Worm (Caenorhabditis elegans) whole organism, L3 larva: ENCODE data around the gene frpr-7.
"Not testable (repeated sequence)": the region's sequence is repeated elsewhere in the genome, so short reads cannot be mapped to it uniquely, and the experiment has no call there.

ENCODE experiments used
- R02D3.7 ChIP-seq: fragments of 150-350 bp; optimal IDR thresholded peaks from 2 replicates; lab custom pipeline; 2014; ENCODE audit warnings: missing biosample characterization, missing genetic modification characterization
- ZK546.5 ChIP-seq: sonication (generic microtip); optimal IDR thresholded peaks from 2 replicates; lab custom pipeline; 2017; ENCODE audit warnings: missing biosample characterization, missing genetic modification characterization
- aly-2 ChIP-seq: fragments of 150-350 bp; optimal IDR thresholded peaks from 2 replicates; lab custom pipeline; 2014; ENCODE audit warnings: missing biosample characterization, missing genetic modification characterization
- ama-1 ChIP-seq: fragments of 150-350 bp; optimal IDR thresholded peaks from 2 replicates; lab custom pipeline; 2018
- ceh-16 ChIP-seq: sonication (generic microtip); optimal IDR thresholded peaks from 2 replicates; lab custom pipeline; 2017; ENCODE audit warnings: missing biosample characterization, missing genetic modification characterization
- ceh-28 ChIP-seq: fragments of 150-350 bp; optimal IDR thresholded peaks from 2 replicates; lab custom pipeline; 2014; ENCODE audit warnings: missing biosample characterization, missing genetic modification reagents, missing genetic modification characterization
- ceh-82 ChIP-seq: fragments of 150-350 bp; optimal IDR thresholded peaks from 2 replicates; lab custom pipeline; 2014; ENCODE audit warnings: missing biosample characterization, missing genetic modification characterization
- ceh-9 ChIP-seq: sonication (generic microtip); optimal IDR thresholded peaks from 2 replicates; lab custom pipeline; 2018; ENCODE audit warnings: missing biosample characterization, missing genetic modification characterization
- daf-12 ChIP-seq: fragments of 150-350 bp; optimal IDR thresholded peaks from 2 replicates; lab custom pipeline; 2014; ENCODE audit warnings: missing biosample characterization, missing genetic modification reagents, missing genetic modification characterization
- egl-27 ChIP-seq: sonication (generic microtip); optimal IDR thresholded peaks from 4 replicates; lab custom pipeline; 2017; ENCODE audit warnings: missing biosample characterization, missing genetic modification reagents, missing genetic modification characterization
- egl-5 ChIP-seq: fragments of 150-350 bp; optimal IDR thresholded peaks from 2 replicates; lab custom pipeline; 2017; ENCODE audit warnings: missing biosample characterization, missing genetic modification reagents, missing genetic modification characterization, inconsistent platforms
- elt-1 ChIP-seq: fragments of 150-350 bp; optimal IDR thresholded peaks from 2 replicates; lab custom pipeline; 2014; ENCODE audit warnings: missing biosample characterization, missing genetic modification characterization
- elt-2 ChIP-seq: sonication (generic microtip); optimal IDR thresholded peaks from 2 replicates; lab custom pipeline; 2016; ENCODE audit warnings: missing genetic modification reagents, mild to moderate bottlenecking, missing genetic modification characterization, missing compliant biosample characterization
- elt-3 ChIP-seq, 3 experiments: fragments of 150-350 bp in 1 of 3; sonication (generic microtip) in 2 of 3; optimal IDR thresholded peaks; 2 replicates in 2 of 3; 4 replicates in 1 of 3; lab custom pipeline; 2014 to 2017; ENCODE audit warnings: missing biosample characterization in 3 of 3, missing genetic modification characterization in 3 of 3
- eor-1 ChIP-seq, 2 experiments: fragments of 150-350 bp; optimal IDR thresholded peaks; 2 replicates each; lab custom pipeline; 2014 to 2018; ENCODE audit warnings: missing biosample characterization in 2 of 2, missing genetic modification characterization in 2 of 2
- fkh-10 ChIP-seq: sonication (generic microtip); optimal IDR thresholded peaks from 2 replicates; lab custom pipeline; 2017; ENCODE audit warnings: missing biosample characterization, missing genetic modification reagents, missing genetic modification characterization
- fkh-2 ChIP-seq: fragments of 150-350 bp; optimal IDR thresholded peaks from 2 replicates; lab custom pipeline; 2014; ENCODE audit warnings: missing biosample characterization, missing genetic modification reagents, missing genetic modification characterization
- fos-1 ChIP-seq: fragments of 150-350 bp; optimal IDR thresholded peaks from 2 replicates; lab custom pipeline; 2014; ENCODE audit warnings: missing biosample characterization, missing genetic modification characterization
- hmg-11 ChIP-seq: sonication (generic microtip); optimal IDR thresholded peaks from 2 replicates; lab custom pipeline; 2016; ENCODE audit warnings: missing genetic modification characterization, missing compliant biosample characterization
- jun-1 ChIP-seq: fragments of 150-350 bp; optimal IDR thresholded peaks from 2 replicates; lab custom pipeline; 2014; ENCODE audit warnings: missing biosample characterization, missing genetic modification reagents, missing genetic modification characterization
- lin-15B ChIP-seq: fragments of 150-350 bp; optimal IDR thresholded peaks from 2 replicates; lab custom pipeline; 2014; ENCODE audit warnings: missing biosample characterization, missing genetic modification characterization
- lin-39 ChIP-seq: fragments of 150-350 bp; optimal IDR thresholded peaks from 2 replicates; lab custom pipeline; 2018; ENCODE audit warnings: missing biosample characterization, missing genetic modification reagents, missing genetic modification characterization
- lsy-12 ChIP-seq: sonication (generic microtip); optimal IDR thresholded peaks from 2 replicates; lab custom pipeline; 2016; ENCODE audit warnings: mild to moderate bottlenecking, missing genetic modification characterization, missing compliant biosample characterization
- mdl-1 ChIP-seq: fragments of 150-350 bp; optimal IDR thresholded peaks from 2 replicates; lab custom pipeline; 2014; ENCODE audit warnings: missing biosample characterization, missing genetic modification characterization
- mml-1 ChIP-seq: fragments of 150-350 bp; sonication (generic microtip); optimal IDR thresholded peaks from 3 replicates; lab custom pipeline; 2014; ENCODE audit warnings: missing biosample characterization, missing genetic modification characterization
- nfya-1 ChIP-seq: sonication (generic microtip); optimal IDR thresholded peaks from 2 replicates; lab custom pipeline; 2017; ENCODE audit warnings: missing genetic modification characterization, mild to moderate bottlenecking, missing compliant biosample characterization, antibody characterized with exemption, moderate library complexity; ENCODE audit not compliant: insufficient read depth
- nhr-11 ChIP-seq: fragments of 150-350 bp; optimal IDR thresholded peaks from 2 replicates; lab custom pipeline; 2014; ENCODE audit warnings: missing biosample characterization, missing genetic modification characterization
- nhr-12 ChIP-seq: fragments of 150-350 bp; optimal IDR thresholded peaks from 2 replicates; lab custom pipeline; 2014; ENCODE audit warnings: missing biosample characterization, missing genetic modification characterization
- nhr-23 ChIP-seq: fragments of 150-350 bp; optimal IDR thresholded peaks from 2 replicates; lab custom pipeline; 2014; ENCODE audit warnings: missing biosample characterization, missing genetic modification reagents, missing genetic modification characterization
- nhr-237 ChIP-seq: fragments of 150-350 bp; optimal IDR thresholded peaks from 2 replicates; lab custom pipeline; 2014; ENCODE audit warnings: missing biosample characterization, missing genetic modification characterization
- nhr-25 ChIP-seq: sonication (generic microtip); optimal IDR thresholded peaks from 2 replicates; lab custom pipeline; 2017; ENCODE audit warnings: missing biosample characterization, missing genetic modification characterization
- nhr-28 ChIP-seq: fragments of 150-350 bp; optimal IDR thresholded peaks from 2 replicates; lab custom pipeline; 2014; ENCODE audit warnings: missing biosample characterization, missing genetic modification characterization
- nhr-43 ChIP-seq: sonication (generic microtip); optimal IDR thresholded peaks from 2 replicates; lab custom pipeline; 2016; ENCODE audit warnings: mild to moderate bottlenecking, missing genetic modification characterization, missing compliant biosample characterization; ENCODE audit not compliant: poor library complexity, severe bottlenecking
- nhr-67 ChIP-seq: fragments of 150-350 bp; optimal IDR thresholded peaks from 2 replicates; lab custom pipeline; 2014; ENCODE audit warnings: missing biosample characterization, missing genetic modification characterization
- nhr-76 ChIP-seq: fragments of 150-350 bp; sonication (generic microtip); optimal IDR thresholded peaks from 5 replicates; lab custom pipeline; 2014; ENCODE audit warnings: missing biosample characterization, missing genetic modification characterization
- nhr-77 ChIP-seq: fragments of 150-350 bp; optimal IDR thresholded peaks from 2 replicates; lab custom pipeline; 2014; ENCODE audit warnings: missing biosample characterization, missing genetic modification characterization
- pha-4 ChIP-seq: fragments of 150-350 bp; optimal IDR thresholded peaks from 2 replicates; lab custom pipeline; 2014; ENCODE audit warnings: missing biosample characterization, missing genetic modification reagents, missing genetic modification characterization
- pqm-1 ChIP-seq: fragments of 150-350 bp; optimal IDR thresholded peaks from 2 replicates; lab custom pipeline; 2017; ENCODE audit warnings: missing biosample characterization, missing genetic modification characterization, inconsistent platforms
- sea-2 ChIP-seq: fragments of 150-350 bp; sonication (generic microtip); optimal IDR thresholded peaks from 4 replicates; lab custom pipeline; 2014; ENCODE audit warnings: missing biosample characterization, missing genetic modification reagents, missing genetic modification characterization
- skn-1 ChIP-seq: fragments of 150-350 bp; optimal IDR thresholded peaks from 2 replicates; lab custom pipeline; 2014; ENCODE audit warnings: missing biosample characterization, missing genetic modification characterization
- snpc-4 ChIP-seq: fragments of 150-350 bp; optimal IDR thresholded peaks from 2 replicates; lab custom pipeline; 2014; ENCODE audit warnings: missing biosample characterization, missing genetic modification characterization
- tbx-2 ChIP-seq: sonication (generic microtip); optimal IDR thresholded peaks from 2 replicates; lab custom pipeline; 2016; ENCODE audit warnings: mild to moderate bottlenecking, missing genetic modification characterization, missing compliant biosample characterization
- unc-39 ChIP-seq: sonication (generic microtip); optimal IDR thresholded peaks from 4 replicates; lab custom pipeline; 2017; ENCODE audit warnings: missing biosample characterization, missing genetic modification characterization
- unc-62 ChIP-seq: fragments of 150-350 bp; sonication (generic microtip); optimal IDR thresholded peaks from 4 replicates; lab custom pipeline; 2014; ENCODE audit warnings: missing biosample characterization, missing genetic modification reagents, missing genetic modification characterization
- zag-1 ChIP-seq: fragments of 150-350 bp; optimal IDR thresholded peaks from 2 replicates; lab custom pipeline; 2014; ENCODE audit warnings: missing biosample characterization, missing genetic modification characterization
- ztf-11 ChIP-seq: fragments of 150-350 bp; optimal IDR thresholded peaks from 2 replicates; lab custom pipeline; 2014; ENCODE audit warnings: missing biosample characterization, missing genetic modification characterization
- ztf-4 ChIP-seq: fragments of 150-350 bp; optimal IDR thresholded peaks from 2 replicates; lab custom pipeline; 2014; ENCODE audit warnings: missing biosample characterization, missing genetic modification characterization

Gene frpr-7

ce11 chrX:17550755-17551154, 28.9 kb downstream of the frpr-7 start, which contains the start of gene hlh-28:
hlh-28 (plus strand) TSS chrX:17551055.
- TF ChIP-seq lin-15B; egl-5 (tag; lab: Kevin White, UChicago); nhr-11: not testable (repeated sequence)

ce11 chrX:17548539-17548938, 31.1 kb downstream of the frpr-7 start, which contains the start of gene hlh-29:
hlh-29 (minus strand) TSS chrX:17548639.
- TF ChIP-seq eor-1 (tag; optimal IDR thresholded peaks at IDR 0.05; lab: Kevin White, UChicago); daf-12 (tag; lab: Kevin White, UChicago); elt-1 (tag; lab: Kevin White, UChicago): not testable (repeated sequence)

- TF ChIP-seq jun-1 (tag; lab: Kevin White, UChicago), result no peak
- TF ChIP-seq ceh-9, result no peak
- TF ChIP-seq nhr-23, result no peak
- no peak for TF ChIP-seq ZK546.5 (tag; lab: Kevin White, UChicago)
- no peak for TF ChIP-seq eor-1 (tag; optimal IDR thresholded peaks at IDR 0.05; lab: Kevin White, UChicago)
- peak; percentile 8 for TF ChIP-seq skn-1
- TF ChIP-seq nhr-237 (tag; lab: Kevin White, UChicago), result no peak
- TF ChIP-seq nhr-28 (tag; lab: Kevin White, UChicago), result no peak
- TF ChIP-seq nhr-43 (tag; lab: Kevin White, UChicago), result peak; percentile 53
- TF ChIP-seq nhr-25 (tag; lab: Kevin White, UChicago), result no peak
- no peak for TF ChIP-seq nhr-12
- no peak for TF ChIP-seq elt-3 (tag; optimal IDR thresholded peaks at IDR 0.05; lab: Kevin White, UChicago)
- TF ChIP-seq fkh-2, result no peak
- no peak for TF ChIP-seq nhr-77 (tag; lab: Kevin White, UChicago)
- TF ChIP-seq hmg-11 (tag; lab: Kevin White, UChicago), result peak; percentile 75
- peak; percentile 70 for TF ChIP-seq tbx-2 (tag; lab: Kevin White, UChicago)
- peak; percentile 13 for TF ChIP-seq nfya-1 (tag; lab: Kevin White, UChicago)
- peak; percentile 12 for TF ChIP-seq elt-2 (tag; lab: Kevin White, UChicago)
- no peak for TF ChIP-seq ztf-11
- TF ChIP-seq lin-39 (tag; lab: Kevin White, UChicago), result no peak
- no peak for TF ChIP-seq lin-15B
- no peak for TF ChIP-seq nhr-67 (tag; lab: Kevin White, UChicago)
- no peak for TF ChIP-seq fos-1
- no peak for TF ChIP-seq daf-12 (tag; lab: Kevin White, UChicago)
- TF ChIP-seq unc-62 (GFP tag; lab: Kevin White, UChicago), result no peak
- TF ChIP-seq nhr-76 (tag; lab: Kevin White, UChicago), result no peak
- peak; percentile 30 for TF ChIP-seq pha-4 (tag; lab: Kevin White, UChicago)
- TF ChIP-seq ceh-28 (tag; lab: Kevin White, UChicago), result peak; percentile 67
- no peak for TF ChIP-seq R02D3.7 (tag; lab: Kevin White, UChicago)
- TF ChIP-seq ceh-16 (tag; lab: Kevin White, UChicago), result no peak
- TF ChIP-seq fkh-10 (GFP tag; lab: Kevin White, UChicago), result no peak
- no peak for TF ChIP-seq snpc-4
- TF ChIP-seq pqm-1 (tag; lab: Kevin White, UChicago), result no peak
- TF ChIP-seq ztf-4, result no peak
- TF ChIP-seq unc-39 (tag; lab: Kevin White, UChicago), result no peak
- no peak for TF ChIP-seq elt-1 (tag; lab: Kevin White, UChicago)
- no peak for TF ChIP-seq egl-5 (tag; lab: Kevin White, UChicago)
- no peak for TF ChIP-seq ama-1
- no peak for TF ChIP-seq aly-2 (tag; lab: Kevin White, UChicago)
- no peak for TF ChIP-seq mml-1 (tag; lab: Kevin White, UChicago)
- no peak for TF ChIP-seq mdl-1 (tag; lab: Kevin White, UChicago)
- TF ChIP-seq ceh-82 (tag; lab: Kevin White, UChicago), result no peak
- peak; percentile 57 for TF ChIP-seq lsy-12 (tag; lab: Kevin White, UChicago)
- no peak for TF ChIP-seq nhr-11
- TF ChIP-seq zag-1 (tag; lab: Kevin White, UChicago), result no peak
- no peak for TF ChIP-seq sea-2 (GFP tag; lab: Kevin White, UChicago)
- no peak for TF ChIP-seq egl-27 (tag; lab: Kevin White, UChicago)
Measured at ce11 chrX:17545498-17545897, 34.2 kb downstream of the frpr-7 start.
